Worm (Caenorhabditis elegans): Measurements from ENCODE around the gene tag-276.

The tag-276 gene

ce11 chrII:12199912-12200637, 48.9 kb downstream of the tag-276 start, which contains the start of gene polg-1:
Gene polg-1 (minus strand): TSS chrII:12199962.
- no peak for TF ChIP-seq unc-62 (GFP tag; optimal IDR thresholded peaks at IDR 0.05)

DNA sequence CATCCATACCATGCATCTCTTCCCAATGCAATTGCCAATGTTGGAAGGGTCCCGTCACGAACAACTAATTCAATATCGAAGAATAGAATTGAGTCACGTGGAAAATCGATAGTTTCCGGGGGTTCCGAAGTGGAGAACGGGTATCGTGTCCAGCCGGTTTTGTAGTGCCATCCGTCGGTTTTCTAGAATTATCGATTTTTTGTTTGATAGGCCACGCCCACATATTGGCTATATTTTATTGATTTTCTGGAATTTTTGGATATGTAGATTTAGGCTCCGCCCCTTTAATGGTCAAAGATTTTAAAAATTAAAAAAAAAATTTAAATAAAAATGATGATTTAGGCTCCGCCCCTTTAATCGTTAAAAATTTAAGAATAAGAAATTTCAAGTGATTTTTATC, 49.7 kb downstream of the tag-276 start:
- TF ChIP-seq unc-62 (GFP tag; optimal IDR thresholded peaks at IDR 0.05), result no peak

Measured in whole organism, dauer.